Worm (Caenorhabditis elegans): Measurements from ENCODE around the gene glr-5.

Gene glr-5

ce11 chrV:8758618-8759017, 42.3 kb downstream of the glr-5 start, which contains the start of gene B0507.7:
Gene B0507.7, minus strand, starts transcription at chrV:8758718.
- TF ChIP-seq efl-1 (optimal IDR thresholded peaks at IDR 0.05), result peak in 1 of 2 experiments; percentile 39
- no peak for TF ChIP-seq efl-1 (GFP tag; optimal IDR thresholded peaks at IDR 0.05 in 1 of 2)
- no peak for TF ChIP-seq sox-4 (tag; optimal IDR thresholded peaks at IDR 0.05)
- TF ChIP-seq ceh-82 (tag; optimal IDR thresholded peaks at IDR 0.05), result no peak
- no peak for TF ChIP-seq skn-1 (tag; optimal IDR thresholded peaks at IDR 0.05)
- no peak for TF ChIP-seq ztf-11 (tag; optimal IDR thresholded peaks at IDR 0.05)
- no peak for TF ChIP-seq nhr-20 (tag; optimal IDR thresholded peaks at IDR 0.05)

- TF ChIP-seq unc-98 (GFP tag; IDR thresholded peaks at IDR 0.05), result no peak
These were observed 44.1 kb downstream of the glr-5 start, which contains the start of gene ddn-1 for ce11 chrV:8760416-8760815. Gene ddn-1, minus strand, starts transcription at chrV:8760516.

ce11 chrV:8762861-8763260, 46.6 kb downstream of the glr-5 start, which contains the start of gene B0507.8:
Gene B0507.8, minus strand, starts transcription at chrV:8762961.
- no peak for TF ChIP-seq zag-1 (tag; optimal IDR thresholded peaks at IDR 0.05)
- no peak for TF ChIP-seq pax-3 (tag; optimal IDR thresholded peaks at IDR 0.05)
- no peak for TF ChIP-seq nhr-90 (tag; optimal IDR thresholded peaks at IDR 0.05; ENCODE audit: poor library complexity)
- no peak for TF ChIP-seq nhr-71 (tag; optimal IDR thresholded peaks at IDR 0.05)
- TF ChIP-seq fos-1 (tag; optimal IDR thresholded peaks at IDR 0.05), result no peak
- no peak for TF ChIP-seq unc-62 (GFP tag; optimal IDR thresholded peaks at IDR 0.05)
- no peak for TF ChIP-seq lsy-2 (tag; optimal IDR thresholded peaks at IDR 0.05)
- no peak for TF ChIP-seq ztf-11 (tag; optimal IDR thresholded peaks at IDR 0.05)
- TF ChIP-seq ceh-90 (tag; optimal IDR thresholded peaks at IDR 0.05), result no peak
- no peak for TF ChIP-seq vab-15 (tag; optimal IDR thresholded peaks at IDR 0.05)
- no peak for TF ChIP-seq egl-13 (tag; optimal IDR thresholded peaks at IDR 0.05)
- TF ChIP-seq mab-9 (GFP tag; IDR thresholded peaks at IDR 0.05), result no peak
- no peak for TF ChIP-seq blmp-1 (tag; optimal IDR thresholded peaks at IDR 0.05)

ce11 chrV:8765938-8766337, 49.6 kb downstream of the glr-5 start, which contains the start of gene B0507.9:
Gene B0507.9, minus strand, starts transcription at chrV:8766038.
- no peak for TF ChIP-seq unc-62 (GFP tag; optimal IDR thresholded peaks at IDR 0.05)
- TF ChIP-seq nhr-85 (tag), result no peak
- no peak for TF ChIP-seq unc-86 (tag; optimal IDR thresholded peaks at IDR 0.05)
- no peak for TF ChIP-seq xbp-1 (tag; optimal IDR thresholded peaks at IDR 0.05)
- TF ChIP-seq elt-3 (tag; optimal IDR thresholded peaks at IDR 0.05), result no peak
- TF ChIP-seq mdl-1 (tag; optimal IDR thresholded peaks at IDR 0.05), result no peak
- no peak for TF ChIP-seq fos-1 (tag; optimal IDR thresholded peaks at IDR 0.05)
- no peak for TF ChIP-seq skn-1 (tag; optimal IDR thresholded peaks at IDR 0.05)
- no peak for TF ChIP-seq Y116A8C.19 (tag; optimal IDR thresholded peaks at IDR 0.05; ENCODE audit: borderline replicate concordance)
- no peak for TF ChIP-seq lin-14 (GFP tag; optimal IDR thresholded peaks at IDR 0.05)

- TF ChIP-seq unc-86 (tag; optimal IDR thresholded peaks at IDR 0.05) (peak; percentile 49), efl-1 (optimal IDR thresholded peaks at IDR 0.05) (no peak), efl-1 (GFP tag; optimal IDR thresholded peaks at IDR 0.05 in 1 of 2) (peak in 1 of 2 experiments; percentile 7), unc-30 (tag; optimal IDR thresholded peaks at IDR 0.05) (no peak), ces-1 (GFP tag; optimal IDR thresholded peaks at IDR 0.05) (no peak)
These were observed 50.7 kb downstream of the glr-5 start for ce11 chrV:8767041-8767440.

- TF ChIP-seq pqm-1 (tag; optimal IDR thresholded peaks at IDR 0.05) (no peak), elt-2 (tag; optimal IDR thresholded peaks at IDR 0.05) (peak; percentile 91)
These were observed 51.2 kb downstream of the glr-5 start for ce11 chrV:8767493-8767892.
